Fruit fly (Drosophila melanogaster): ENCODE results near the gene zormin.
A peak's percentile ranks its signal among the peaks of the same experiment; 100 is the strongest.

Gene zormin

dm6 chr3L:2158689-2159310, 7.3 kb upstream of the zormin start (continued):
- TF ChIP-seq CG12155 (GFP tag; optimal IDR thresholded peaks at IDR 0.05) (peak; percentile 4), sqz (GFP tag; optimal IDR thresholded peaks at IDR 0.05) (peak; percentile 49), CG12769 (tag; optimal IDR thresholded peaks at IDR 0.05) (no peak), Awh (GFP tag; IDR thresholded peaks at IDR 0.05) (peak; percentile 65), crc (GFP tag; optimal IDR thresholded peaks at IDR 0.05) (no peak), CG11504 (tag; optimal IDR thresholded peaks at IDR 0.05) (peak; percentile 69), PHDP (tag; optimal IDR thresholded peaks at IDR 0.05) (peak; percentile 42), Mrtf (GFP tag; IDR thresholded peaks at IDR 0.05) (no peak), row (GFP tag; IDR thresholded peaks at IDR 0.05) (peak; percentile 61; the same call in 2 of the 3 replicates), zfh2 (GFP tag; optimal IDR thresholded peaks at IDR 0.05) (no peak), gce (GFP tag; IDR thresholded peaks at IDR 0.05) (0 out of 3 replicates have a peak, but pooled peaks have one; percentile 23), disco-r (GFP tag; optimal IDR thresholded peaks at IDR 0.05) (no peak), Nf-YB (GFP tag; optimal IDR thresholded peaks at IDR 0.05) (no peak), pb (GFP tag; optimal IDR thresholded peaks at IDR 0.05) (no peak), fd64A (GFP tag; optimal IDR thresholded peaks at IDR 0.05) (no peak), ham (GFP tag; IDR thresholded peaks at IDR 0.05) (no peak), chm (GFP tag; IDR thresholded peaks at IDR 0.05) (peak; percentile 64; the same call in 1 of the 2 replicates), CG12219 (GFP tag; optimal IDR thresholded peaks at IDR 0.05) (peak; percentile 42), Camta (GFP tag; optimal IDR thresholded peaks at IDR 0.05) (peak; percentile 11), CG34422 (GFP tag; IDR thresholded peaks at IDR 0.05) (peak; percentile 56; the same call in 1 of the 3 replicates), Hr3 (GFP tag; optimal IDR thresholded peaks at IDR 0.05) (peak; percentile 17), odd (GFP tag; optimal IDR thresholded peaks at IDR 0.05) (no peak), bbx (GFP tag; IDR thresholded peaks at IDR 0.05; ENCODE audit: partially characterized antibody) (no peak), tll (GFP tag; optimal IDR thresholded peaks at IDR 0.05) (no peak), Lim3 (GFP tag; IDR thresholded peaks at IDR 0.05) (no peak), CG2889 (GFP tag; IDR thresholded peaks at IDR 0.05) (no peak), salm (tag; optimal IDR thresholded peaks at IDR 0.05) (no peak), CG16815 (GFP tag; optimal IDR thresholded peaks at IDR 0.05) (no peak), Nf-YC (tag; optimal IDR thresholded peaks at IDR 0.05) (no peak), CoRest (tag; optimal IDR thresholded peaks at IDR 0.05) (peak; percentile 36), CG2875 (GFP tag; optimal IDR thresholded peaks at IDR 0.05) (peak; percentile 56), ttk (GFP tag; IDR thresholded peaks at IDR 0.05) (peak; percentile 69), ase (GFP tag; IDR thresholded peaks at IDR 0.05) (peak; percentile 32; the same call in 1 of the 3 replicates), maf-S (GFP tag; optimal IDR thresholded peaks at IDR 0.05) (no peak), ash1 (GFP tag; optimal IDR thresholded peaks at IDR 0.05) (no peak), CG12942 (GFP tag; optimal IDR thresholded peaks at IDR 0.05) (peak; percentile 4), en (GFP tag; optimal IDR thresholded peaks at IDR 0.05) (no peak), D19B (GFP tag; optimal IDR thresholded peaks at IDR 0.05) (no peak), Hr51 (GFP tag; optimal IDR thresholded peaks at IDR 0.05) (no peak), Fer3 (tag; optimal IDR thresholded peaks at IDR 0.05) (peak; percentile 6), CG11723 (GFP tag; optimal IDR thresholded peaks at IDR 0.05) (peak; percentile 10), NFAT (GFP tag; IDR thresholded peaks at IDR 0.05) (no peak), org-1 (GFP tag; optimal IDR thresholded peaks at IDR 0.05) (no peak), br (optimal IDR thresholded peaks at IDR 0.05) (no peak), Taf1 (GFP tag; IDR thresholded peaks at IDR 0.05) (no peak), gsb-n (tag; optimal IDR thresholded peaks at IDR 0.05) (peak; percentile 69), gfzf (GFP tag; optimal IDR thresholded peaks at IDR 0.05) (no peak), bcd (GFP tag; optimal IDR thresholded peaks at IDR 0.05) (peak; percentile 42), Six4 (GFP tag; optimal IDR thresholded peaks at IDR 0.05) (no peak), corto (GFP tag; optimal IDR thresholded peaks at IDR 0.05) (no peak), hb (GFP tag; IDR thresholded peaks at IDR 0.05; ENCODE audit: partially characterized antibody) (no peak)

Data from whole organism, embryonic.